Fruit fly (Drosophila melanogaster): ENCODE measurements around the gene CG1394.

CG1394 gene

DNA sequence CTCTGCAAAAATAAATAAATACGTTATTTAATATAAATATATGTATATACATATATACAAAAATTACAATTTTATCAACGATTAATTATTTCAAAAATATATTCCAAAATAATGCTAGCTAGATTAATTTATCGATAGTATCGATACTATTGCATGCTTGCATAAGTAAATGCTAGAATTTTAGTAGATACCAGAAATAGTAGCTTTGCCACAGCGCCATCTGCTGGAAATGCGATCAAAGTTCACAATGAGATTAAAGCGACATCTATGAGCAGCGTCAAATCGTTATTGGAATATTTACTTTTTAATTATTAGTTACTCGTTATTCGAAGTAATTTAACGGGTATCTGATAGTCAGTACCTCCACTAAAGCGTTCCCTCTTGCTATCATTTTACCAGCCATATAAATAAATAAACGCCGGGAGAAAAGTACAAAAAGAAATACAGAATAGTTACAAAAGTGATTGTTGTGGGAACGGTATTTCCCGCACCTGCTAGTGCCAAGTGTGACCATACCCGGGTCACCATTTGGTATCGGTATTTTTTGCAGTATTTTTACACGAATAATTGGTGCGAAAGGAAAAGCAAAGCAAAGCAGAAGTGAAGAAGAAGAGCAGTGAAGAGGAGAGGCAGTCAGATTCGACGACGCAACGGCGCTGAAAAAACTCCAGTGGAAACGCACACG, 16.5 kb downstream of the CG1394 start, which contains the start of the genes rtv and Dlic (continued):
- TF ChIP-seq gcm (GFP tag; optimal IDR thresholded peaks at IDR 0.05) (no peak), ssp (GFP tag; IDR thresholded peaks at IDR 0.05) (peak; percentile 52), CG7987 (GFP tag; optimal IDR thresholded peaks at IDR 0.05) (no peak), lab (GFP tag; optimal IDR thresholded peaks at IDR 0.05) (no peak), mirr (GFP tag; optimal IDR thresholded peaks at IDR 0.05) (no peak), Rfx (GFP tag; IDR thresholded peaks at IDR 0.05) (peak; percentile 44; the same call in 1 of the 2 replicates), Nf-YB (GFP tag; optimal IDR thresholded peaks at IDR 0.05) (no peak), Sin3A (optimal IDR thresholded peaks at IDR 0.05) (peak; percentile 68), Deaf1 (tag; optimal IDR thresholded peaks at IDR 0.05) (no peak), fd102C (GFP tag; optimal IDR thresholded peaks at IDR 0.05) (no peak), CG4360 (GFP tag; IDR thresholded peaks at IDR 0.05) (no peak), ems (GFP tag; optimal IDR thresholded peaks at IDR 0.05) (no peak), CG5953 (GFP tag; IDR thresholded peaks at IDR 0.05) (no peak), CG3407 (GFP tag; optimal IDR thresholded peaks at IDR 0.05) (no peak), Asciz (GFP tag; optimal IDR thresholded peaks at IDR 0.05) (no peak), gro (GFP tag; optimal IDR thresholded peaks at IDR 0.05) (no peak), CG3838 (GFP tag; optimal IDR thresholded peaks at IDR 0.05) (no peak), Dref (GFP tag; IDR thresholded peaks at IDR 0.05) (peak; percentile 60), croc (GFP tag; conservative IDR thresholded peaks at IDR 0.05) (no peak), HHEX (GFP tag; optimal IDR thresholded peaks at IDR 0.05) (no peak), Hsf (GFP tag; optimal IDR thresholded peaks at IDR 0.05) (peak; percentile 42), CG11696 (GFP tag; IDR thresholded peaks at IDR 0.05) (no peak), z (GFP tag; IDR thresholded peaks at IDR 0.05) (no peak), E2f1 (GFP tag; IDR thresholded peaks at IDR 0.05) (no peak), CG14860 (GFP tag; IDR thresholded peaks at IDR 0.05; ENCODE audit: partially characterized antibody) (peak; percentile 57; the same call in 2 of the 3 replicates), CG18011 (GFP tag; optimal IDR thresholded peaks at IDR 0.05) (no peak), Abd-B (GFP tag; optimal IDR thresholded peaks at IDR 0.05) (peak; percentile 25), cas (GFP tag; IDR thresholded peaks at IDR 0.05) (no peak), tll (GFP tag; optimal IDR thresholded peaks at IDR 0.05) (no peak), CG10267 (tag; optimal IDR thresholded peaks at IDR 0.05) (peak; percentile 49), dpn (GFP tag; optimal IDR thresholded peaks at IDR 0.05) (peak; percentile 8 to 30), ash1 (GFP tag; optimal IDR thresholded peaks at IDR 0.05) (no peak), CG2199 (GFP tag; IDR thresholded peaks at IDR 0.05) (no peak), CrebB (tag; optimal IDR thresholded peaks at IDR 0.05) (no peak), CTCF (GFP tag; optimal IDR thresholded peaks at IDR 0.05) (peak; percentile 98), CG1792 (GFP tag; optimal IDR thresholded peaks at IDR 0.05) (no peak), pum (GFP tag; optimal IDR thresholded peaks at IDR 0.05) (no peak), danr (GFP tag; IDR thresholded peaks at IDR 0.05) (no peak), CG11723 (GFP tag; optimal IDR thresholded peaks at IDR 0.05) (no peak), CG15696 (tag; optimal IDR thresholded peaks at IDR 0.05) (peak; percentile 21), nau (GFP tag; optimal IDR thresholded peaks at IDR 0.05) (no peak), vvl (GFP tag; IDR thresholded peaks at IDR 0.05) (peak; percentile 15; the same call in 1 of the 2 replicates), insv (GFP tag; optimal IDR thresholded peaks at IDR 0.05) (peak in 1 of 2 experiments; percentile 46), eyg (GFP tag; optimal IDR thresholded peaks at IDR 0.05) (no peak), amos (GFP tag; IDR thresholded peaks at IDR 0.05; ENCODE audit: partially characterized antibody) (peak; percentile 76), CG3281 (GFP tag; optimal IDR thresholded peaks at IDR 0.05) (no peak), C15 (GFP tag; IDR thresholded peaks at IDR 0.05) (no peak), Gug (GFP tag; IDR thresholded peaks at IDR 0.05) (0 out of 4 replicates have a peak, but pooled peaks have one; percentile 13), CG4617 (GFP tag; optimal IDR thresholded peaks at IDR 0.05; ENCODE audit: borderline replicate concordance) (no peak), MTF-1 (GFP tag; optimal IDR thresholded peaks at IDR 0.05; ENCODE audit: borderline replicate concordance) (no peak)
